Worm (Caenorhabditis elegans) whole organism, midembryonic: Measurements from ENCODE around the gene Y48B6A.10.

Experiments
- flt-1 ChIP-seq: fragments of 200-800 bp; sonication (Bioruptor generic); IDR thresholded peaks from 2 replicates; pipeline ENCODE4 v1.3.6; 2022; ENCODE audit warnings: missing genetic modification characterization, missing compliant biosample characterization
- klf-2 ChIP-seq: fragments of 200-800 bp; sonication (Bioruptor generic); conservative IDR thresholded peaks from 2 replicates; pipeline ENCODE4 v1.3.6; 2022; ENCODE audit warnings: missing genetic modification reagents, missing genetic modification characterization, missing compliant biosample characterization
- med-1 ChIP-seq: sonication (generic microtip); optimal IDR thresholded peaks from 2 replicates; lab custom pipeline; 2017; ENCODE audit warnings: missing genetic modification characterization, mild to moderate bottlenecking, missing compliant biosample characterization, antibody characterized with exemption, missing genetic modification reagents; ENCODE audit not compliant: insufficient read depth

DNA sequence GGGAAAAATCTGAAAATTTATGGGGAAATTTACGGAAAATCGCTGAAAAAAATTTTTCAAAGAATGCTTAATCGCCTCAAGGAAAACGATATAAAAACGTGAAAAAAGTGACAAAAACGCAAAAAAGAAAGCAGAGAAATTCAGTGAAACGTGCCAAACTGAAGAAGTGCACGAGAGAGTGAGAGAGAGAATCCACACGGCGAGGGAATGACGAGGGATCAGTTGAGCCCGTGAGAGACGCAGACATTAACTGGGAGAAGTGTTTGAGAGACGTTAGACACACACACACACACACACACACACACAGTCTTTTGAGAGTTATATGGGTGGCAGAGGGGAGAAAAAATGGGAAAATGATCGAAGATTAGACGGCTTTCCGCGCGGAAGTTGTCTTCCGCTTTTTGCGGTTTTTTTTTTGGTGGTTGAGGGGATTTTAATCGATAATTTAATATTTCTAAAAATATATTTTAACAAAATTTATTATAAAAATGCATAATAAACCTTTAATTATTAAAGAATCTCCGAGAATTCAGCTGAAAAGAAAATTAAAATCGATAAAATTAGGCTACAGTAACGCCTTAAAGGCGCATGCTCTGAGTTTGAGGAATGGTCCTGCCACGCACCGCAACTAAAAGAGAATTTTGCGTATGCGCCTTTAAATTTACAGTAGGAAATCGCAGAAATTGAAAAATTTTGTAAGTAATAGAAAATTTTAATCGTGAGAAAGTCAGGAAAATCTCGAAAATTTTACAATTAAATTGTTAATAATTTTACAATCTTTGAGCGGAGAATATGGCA is 30.4 kb downstream of the Y48B6A.10 start:
- TF ChIP-seq flt-1 (GFP tag; lab: Robert Waterston, UW) (no peak), med-1 (GFP tag; lab: Kevin White, UChicago) (no peak), klf-2 (GFP tag; lab: Robert Waterston, UW) (no peak)
